Fruit fly (Drosophila melanogaster): ENCODE measurements around the gene Sik2.

The Sik2 gene

DNA sequence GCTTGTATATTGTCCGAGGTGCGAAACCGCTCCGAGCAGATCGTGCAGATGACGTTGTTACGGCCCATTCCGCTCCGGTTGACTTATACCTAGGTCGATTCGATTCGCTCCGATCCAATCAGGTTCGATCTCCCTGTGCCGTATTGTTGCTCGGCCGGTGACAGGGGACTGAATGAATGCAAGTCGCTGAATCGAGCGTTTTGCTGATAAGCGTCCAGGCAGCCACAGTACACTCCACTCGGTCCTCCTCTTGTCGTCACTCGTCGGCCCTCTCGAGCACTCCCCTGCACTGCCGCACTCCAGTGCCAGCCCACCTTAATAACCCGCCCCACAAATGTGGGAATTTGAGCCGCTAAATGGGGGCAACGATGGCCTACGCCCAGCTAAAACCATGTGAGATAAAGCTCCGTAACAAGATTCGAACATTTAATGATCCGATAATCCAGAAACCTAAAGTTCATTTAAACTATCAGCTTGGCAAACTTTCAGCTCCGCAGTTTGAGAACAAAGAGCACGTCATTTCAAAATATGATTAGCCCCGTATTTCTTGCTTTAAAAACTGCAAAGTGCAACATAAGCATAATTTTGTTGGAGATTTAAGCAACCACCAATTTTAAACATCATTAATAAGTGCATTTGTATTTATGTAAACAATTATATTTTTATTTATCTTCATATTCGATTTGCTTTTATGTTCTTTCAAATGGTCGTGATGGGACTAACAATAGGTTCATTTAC, 17.9 kb downstream of the Sik2 start, which contains the start of gene CG4325:
Gene CG4325, minus strand, starts transcription at position 159 of the 738 bp plus-strand sequence.
- TF ChIP-seq CTCF (optimal IDR thresholded peaks at IDR 0.05) (no peak), CG8478 (optimal IDR thresholded peaks at IDR 0.05) (no peak)

DNA sequence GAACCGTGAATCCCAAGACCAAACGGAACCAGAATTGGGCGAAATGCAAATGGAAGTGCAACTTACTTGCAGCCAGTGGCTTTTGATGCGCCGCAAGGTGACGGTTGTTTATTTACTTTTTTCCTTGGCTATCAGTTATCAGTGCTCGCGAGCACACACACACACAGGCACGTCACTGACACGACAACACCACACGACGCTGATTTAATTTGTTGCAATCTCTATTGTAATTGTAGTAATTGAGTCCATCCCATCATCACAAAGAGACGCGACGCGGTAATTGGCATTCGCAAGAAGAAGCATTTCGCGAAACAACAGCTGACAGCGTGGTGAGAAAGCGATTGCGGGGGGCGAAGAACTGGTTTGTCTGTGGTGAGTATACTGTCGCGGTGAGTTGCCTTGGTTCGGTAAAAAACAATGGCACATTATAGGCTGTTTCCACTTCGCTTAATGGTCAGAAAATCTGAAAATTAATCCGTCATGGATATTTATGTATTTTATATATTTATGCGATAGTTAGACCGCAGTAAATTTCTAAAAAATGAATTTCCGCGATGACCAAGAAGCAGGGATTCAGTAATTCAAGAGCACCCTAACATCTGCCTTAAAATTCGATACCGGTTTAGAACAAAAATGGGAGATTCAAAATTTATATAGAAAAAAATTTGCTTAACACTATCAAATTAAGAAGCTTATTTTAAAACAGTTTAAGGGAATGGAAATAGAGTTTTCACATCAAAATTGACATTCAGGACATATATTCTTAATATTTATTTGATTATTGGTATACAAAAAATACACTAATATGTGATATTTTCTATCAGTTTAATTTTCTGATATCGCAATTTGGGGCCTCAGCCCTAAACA, 19.5 kb downstream of the Sik2 start, which contains the start of the genes Actn and usp:
Gene Actn, minus strand, starts transcription at position 331 of the 867 bp plus-strand sequence.
Gene usp, minus strand, starts transcription at position 331 of the 867 bp plus-strand sequence.
- TF ChIP-seq CG8478 (optimal IDR thresholded peaks at IDR 0.05), result no peak
- no peak for TF ChIP-seq CTCF (optimal IDR thresholded peaks at IDR 0.05)

DNA sequence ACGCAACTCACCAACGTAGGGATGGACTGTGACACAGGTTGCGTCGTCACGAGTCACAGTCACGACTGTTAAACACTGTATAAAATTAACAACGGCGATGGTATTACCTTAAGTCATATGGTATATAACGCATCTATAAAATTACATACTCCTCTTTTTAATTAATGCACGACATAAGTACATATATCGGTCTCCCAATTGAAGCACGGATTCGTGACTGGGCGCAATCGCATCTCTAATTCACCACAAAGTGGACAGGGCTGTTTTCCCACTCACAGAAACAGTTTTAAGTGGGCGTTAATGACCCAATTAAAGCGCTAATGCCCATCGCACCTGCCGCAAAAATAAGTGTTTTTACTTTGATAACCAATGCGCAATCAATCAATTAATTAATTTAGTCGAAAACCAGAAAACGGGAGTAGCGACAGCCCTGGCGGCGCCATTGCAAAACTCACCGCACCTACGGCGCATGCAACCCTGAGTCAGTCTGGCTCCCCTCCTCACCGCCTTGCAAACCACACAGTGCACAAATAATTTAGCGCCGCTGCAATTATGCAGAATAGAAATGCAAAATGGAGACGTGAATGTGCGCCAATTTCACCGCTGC, 20.3 kb downstream of the Sik2 start, which contains the start of gene CG4313:
Gene CG4313, plus strand, starts transcription at position 557 of the 607 bp plus-strand sequence.
- TF ChIP-seq CTCF (optimal IDR thresholded peaks at IDR 0.05) (peak in 1 of 2 experiments; percentile 26), CG8478 (optimal IDR thresholded peaks at IDR 0.05) (no peak)

DNA sequence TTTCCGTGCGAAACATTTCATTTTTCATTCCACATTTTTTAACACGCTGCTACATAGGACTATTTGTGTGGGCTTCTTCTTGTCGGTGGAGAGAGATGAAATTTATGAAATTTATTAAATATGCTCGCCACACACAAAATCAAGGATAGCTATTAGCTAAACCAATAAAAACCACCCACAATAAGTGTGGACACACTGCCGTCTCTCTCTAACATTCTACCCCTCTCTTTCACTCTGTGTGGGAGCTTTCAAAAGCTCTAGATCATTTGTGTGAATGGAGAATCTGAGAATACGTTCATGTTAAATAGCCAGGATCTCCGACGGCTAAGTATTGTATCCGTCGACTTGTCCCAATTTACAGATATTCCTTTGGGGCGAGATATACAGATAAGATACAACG, 24.1 kb downstream of the Sik2 start:
- TF ChIP-seq CG8478 (optimal IDR thresholded peaks at IDR 0.05), result no peak
- no peak for TF ChIP-seq CTCF (optimal IDR thresholded peaks at IDR 0.05)

DNA sequence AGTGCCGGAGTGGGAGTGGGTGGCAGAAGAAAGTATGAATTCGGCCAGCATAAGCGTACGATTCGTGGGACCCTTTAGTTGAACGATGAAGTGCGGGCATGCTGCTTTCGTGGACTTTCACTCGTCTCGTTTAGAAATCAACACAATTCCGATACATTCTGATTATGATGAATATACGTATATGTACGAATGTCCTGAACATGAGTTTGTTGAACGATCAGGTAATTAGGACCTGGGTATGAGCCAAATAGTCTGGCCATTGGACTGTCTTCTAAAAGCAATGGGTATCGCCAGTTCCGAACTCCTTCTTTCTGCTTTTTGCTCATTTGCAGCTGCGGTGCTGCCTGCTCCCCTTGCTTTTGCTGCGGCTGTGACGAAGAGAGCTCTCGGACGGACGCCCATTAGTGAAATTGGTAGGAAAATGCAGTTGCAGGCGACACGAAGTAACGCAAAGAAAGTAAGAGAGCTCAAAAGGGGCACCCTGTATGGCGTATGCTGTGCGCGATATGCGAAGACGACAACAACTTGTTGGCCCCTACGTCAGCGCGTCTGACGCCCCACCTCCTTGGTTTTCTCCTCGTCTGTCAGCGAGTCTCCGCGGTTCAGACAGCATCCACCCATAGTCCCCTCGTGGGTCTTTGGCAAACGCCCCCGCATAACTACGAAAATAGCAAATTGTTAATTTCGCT, 24.8 kb downstream of the Sik2 start:
- TF ChIP-seq CG8478 (optimal IDR thresholded peaks at IDR 0.05) (no peak), CTCF (optimal IDR thresholded peaks at IDR 0.05) (no peak)

DNA sequence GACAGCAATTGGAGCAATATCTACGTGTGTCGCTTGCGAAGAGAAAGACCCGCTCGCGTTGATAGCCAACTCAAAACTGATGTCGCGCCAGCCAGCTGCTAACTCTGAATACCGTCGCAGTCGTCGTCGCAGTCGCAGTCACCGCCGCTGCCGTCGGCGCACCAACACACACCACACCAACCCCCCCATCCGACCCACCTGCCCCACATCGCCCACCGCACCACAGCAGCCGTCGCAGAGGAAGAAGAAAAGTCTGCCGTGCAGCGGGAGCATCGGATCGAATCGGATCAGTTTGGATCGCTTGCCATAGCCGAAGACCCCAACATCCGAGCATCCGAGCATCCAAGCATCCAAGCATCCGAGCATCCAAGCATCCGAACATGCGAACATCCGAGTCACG, 25.3 kb downstream of the Sik2 start:
- TF ChIP-seq CG8478 (optimal IDR thresholded peaks at IDR 0.05), result no peak
- no peak for TF ChIP-seq CTCF (optimal IDR thresholded peaks at IDR 0.05)

DNA sequence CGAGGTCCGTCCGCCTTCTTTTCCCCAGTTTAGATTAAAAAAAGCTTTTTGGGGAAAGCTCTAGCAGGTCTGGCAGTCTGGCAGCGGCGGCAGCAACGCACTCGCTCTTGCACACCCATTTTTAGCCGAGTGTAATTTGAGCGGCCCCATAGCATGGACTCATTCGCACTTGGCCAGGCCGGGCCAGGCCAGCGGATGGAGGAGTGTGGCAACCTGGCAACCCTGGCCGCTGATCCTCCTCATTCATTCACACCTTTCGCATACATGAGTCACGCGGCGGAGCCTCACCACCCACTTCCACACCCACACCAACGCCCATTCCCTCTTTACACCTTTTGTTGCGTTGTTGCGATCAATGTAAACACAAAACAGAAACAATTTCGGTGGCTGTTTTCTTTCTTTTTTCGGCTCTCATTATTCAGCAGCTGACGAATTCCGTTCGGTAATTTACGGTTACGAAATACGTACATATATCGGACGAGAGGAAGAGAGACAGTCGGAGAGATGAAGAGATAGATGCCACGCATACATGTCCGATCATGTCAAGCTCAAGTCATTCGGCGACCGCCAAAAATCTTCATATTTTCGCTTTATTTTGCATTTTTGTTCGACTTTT, 28.8 kb downstream of the Sik2 start:
- TF ChIP-seq CG8478 (optimal IDR thresholded peaks at IDR 0.05), result no peak
- no peak for TF ChIP-seq CTCF (optimal IDR thresholded peaks at IDR 0.05)

DNA sequence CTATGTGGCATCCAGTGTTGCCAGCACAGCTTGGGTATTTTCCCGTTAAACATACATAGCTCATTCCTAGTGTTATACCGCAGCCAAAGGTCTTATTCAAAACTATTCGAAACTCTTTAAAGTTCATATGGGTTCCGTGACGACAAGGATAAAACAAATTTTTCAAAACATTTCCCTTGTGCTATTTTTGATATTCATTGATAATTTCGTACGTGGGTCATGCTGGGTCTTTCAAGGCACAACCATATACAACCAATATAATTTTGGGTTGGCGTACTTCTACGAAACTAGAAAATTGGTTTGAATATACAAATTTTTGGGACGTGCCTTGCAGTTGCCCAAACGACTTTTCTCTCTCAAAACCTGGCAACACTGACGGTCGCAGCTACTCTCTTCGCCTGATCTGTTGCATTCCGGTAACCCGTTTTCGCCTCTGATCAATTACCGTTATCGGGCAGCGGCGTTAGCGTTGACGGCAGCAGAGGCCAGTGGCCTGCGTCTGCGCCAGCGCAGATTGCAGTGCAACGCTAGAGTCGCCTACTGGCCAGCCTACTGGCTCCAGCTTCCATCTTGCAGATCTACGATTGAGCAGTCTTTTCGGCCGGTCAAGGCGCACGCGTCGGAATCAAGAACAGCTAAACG, 29.4 kb downstream of the Sik2 start:
- no peak for TF ChIP-seq CTCF (optimal IDR thresholded peaks at IDR 0.05)
- TF ChIP-seq CG8478 (optimal IDR thresholded peaks at IDR 0.05), result no peak

DNA sequence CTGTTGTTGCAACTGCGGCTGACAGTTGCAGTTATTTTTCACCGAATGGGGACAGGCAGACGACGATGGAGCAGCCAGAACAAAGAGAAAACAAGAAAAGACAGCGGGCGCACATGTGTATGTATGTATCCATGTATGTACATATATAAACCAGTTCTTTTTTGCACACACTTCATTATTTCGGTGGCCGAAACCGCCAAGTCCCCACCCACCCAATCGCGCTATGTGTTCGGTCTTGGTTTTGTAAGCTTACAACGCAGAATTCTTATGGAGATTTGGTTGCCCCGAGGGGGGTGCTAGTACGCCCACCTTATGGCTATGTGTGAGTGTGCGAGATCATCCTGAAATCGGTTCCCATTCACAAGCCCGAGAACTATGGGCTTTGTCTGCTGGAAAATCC, 30.4 kb downstream of the Sik2 start:
- no peak for TF ChIP-seq CTCF (optimal IDR thresholded peaks at IDR 0.05)
- no peak for TF ChIP-seq CG8478 (optimal IDR thresholded peaks at IDR 0.05)

DNA sequence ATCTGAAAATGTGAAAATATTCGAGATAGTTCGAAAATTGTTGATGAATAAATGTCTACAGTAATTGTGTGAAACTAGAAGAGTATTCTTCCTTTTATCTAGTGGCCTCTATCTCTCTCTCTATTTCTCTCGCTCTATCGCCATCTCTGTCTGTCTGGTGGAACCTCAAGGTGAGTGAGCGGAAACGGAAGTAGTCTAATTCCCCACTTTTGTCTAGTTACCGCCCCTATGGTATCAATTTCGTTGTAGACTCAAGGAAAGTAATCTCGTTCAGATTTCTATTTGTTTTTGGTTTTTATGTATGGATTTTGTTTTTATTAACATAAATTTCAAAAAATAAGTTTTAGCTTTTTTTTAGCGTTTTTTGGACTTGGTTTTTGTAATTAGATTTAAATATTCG, 36.9 kb downstream of the Sik2 start:
- TF ChIP-seq CTCF (optimal IDR thresholded peaks at IDR 0.05), result no peak
- no peak for TF ChIP-seq CG8478 (optimal IDR thresholded peaks at IDR 0.05)

DNA sequence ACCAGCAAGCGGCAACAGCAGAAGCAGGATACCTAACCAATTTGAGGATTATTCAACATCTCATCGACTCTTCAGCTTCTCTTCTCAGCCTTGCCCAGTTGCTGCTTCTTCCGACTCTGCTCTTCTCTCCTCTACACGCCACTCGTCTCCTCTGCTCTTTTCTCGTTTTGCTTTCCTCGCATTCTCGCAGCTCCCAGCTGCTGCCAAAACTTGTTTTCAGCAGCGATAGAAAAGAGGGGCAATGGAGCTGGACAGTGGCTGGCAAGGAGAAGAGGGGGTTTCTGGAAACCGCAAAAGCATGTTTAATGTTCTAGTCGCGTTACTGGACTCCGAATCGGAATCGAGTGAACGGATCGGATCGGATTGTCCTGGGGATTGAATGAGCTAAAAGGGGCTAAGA, 48.4 kb downstream of the Sik2 start:
- TF ChIP-seq CG8478 (optimal IDR thresholded peaks at IDR 0.05) (no peak), CTCF (optimal IDR thresholded peaks at IDR 0.05) (no peak)

DNA sequence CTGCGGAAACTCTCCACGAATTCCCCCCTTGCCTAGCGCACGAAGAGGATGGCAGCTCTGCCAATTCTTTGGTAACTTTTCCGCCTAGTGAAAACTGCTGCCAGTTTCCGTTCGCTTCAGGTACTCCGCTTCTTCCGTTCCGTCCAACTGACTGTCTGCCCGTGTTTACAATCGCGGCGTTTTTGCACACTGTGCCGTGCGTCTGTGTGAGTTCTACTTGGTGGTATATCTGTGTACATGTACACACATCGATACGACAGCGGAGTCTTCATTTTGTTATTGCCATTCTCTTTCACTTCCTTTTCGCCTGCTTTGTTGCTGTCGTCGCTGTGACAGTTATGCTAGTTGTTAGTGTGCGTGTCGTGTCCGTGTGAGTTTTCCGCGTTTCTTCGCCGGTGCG, 48.9 kb downstream of the Sik2 start:
- TF ChIP-seq CG8478 (optimal IDR thresholded peaks at IDR 0.05) (no peak), CTCF (optimal IDR thresholded peaks at IDR 0.05) (no peak)

DNA sequence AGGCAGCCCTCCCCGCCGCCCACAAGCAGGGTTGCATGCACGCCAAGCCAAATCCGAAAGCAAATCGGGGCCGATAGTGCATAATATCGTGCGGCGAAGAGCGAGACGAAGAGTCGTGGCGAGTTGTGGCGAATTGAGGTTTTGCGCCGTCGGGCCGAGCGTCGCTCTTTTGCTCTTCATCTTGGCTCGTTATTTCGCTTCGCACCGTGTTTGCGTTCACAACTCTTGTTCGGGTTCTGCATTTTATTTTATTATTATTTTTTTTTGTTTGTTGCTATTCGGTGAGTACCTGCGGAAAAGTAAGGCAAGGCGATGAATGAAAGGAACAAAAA, 49.6 kb downstream of the Sik2 start:
- no peak for TF ChIP-seq CG8478 (optimal IDR thresholded peaks at IDR 0.05)
- no peak for TF ChIP-seq CTCF (optimal IDR thresholded peaks at IDR 0.05)

Data from S2 (cell line).